Worm (Caenorhabditis elegans) whole organism, young adult: Measurements from ENCODE around the gene str-168.
"Not testable (repeated sequence)": the region's sequence is repeated elsewhere in the genome, so short reads cannot be mapped to it uniquely, and the experiment has no call there.

Source experiments
- B0261.1 ChIP-seq: sonication (generic microtip); optimal IDR thresholded peaks from 2 replicates; lab custom pipeline; 2016; ENCODE audit warnings: mild to moderate bottlenecking, missing genetic modification characterization, moderate library complexity, missing compliant biosample characterization
- F33H1.4 ChIP-seq: fragments of 200-800 bp; sonication (Bioruptor generic); IDR thresholded peaks from 2 replicates; pipeline ENCODE4 v1.3.6; 2022; ENCODE audit warnings: missing genetic modification reagents, missing genetic modification characterization, missing compliant biosample characterization
- F39B2.1 ChIP-seq: fragments of 200-800 bp; sonication (Bioruptor generic); IDR thresholded peaks from 2 replicates; pipeline ENCODE4 v1.3.6; 2022; ENCODE audit warnings: missing genetic modification reagents, missing genetic modification characterization, missing compliant biosample characterization
- F52B5.7 ChIP-seq: sonication (generic microtip); optimal IDR thresholded peaks from 2 replicates; lab custom pipeline; 2016; ENCODE audit warnings: mild to moderate bottlenecking, missing genetic modification characterization, missing compliant biosample characterization
- T07F8.4 ChIP-seq: sonication (generic microtip); optimal IDR thresholded peaks from 2 replicates; lab custom pipeline; 2016; ENCODE audit warnings: mild to moderate bottlenecking, missing genetic modification characterization, moderate library complexity, missing compliant biosample characterization
- T26A5.8 ChIP-seq: sonication (generic microtip); optimal IDR thresholded peaks from 2 replicates; lab custom pipeline; 2016; ENCODE audit warnings: missing genetic modification characterization, missing compliant biosample characterization
- Y53G8AR.9 ChIP-seq: fragments of 200-800 bp; sonication (Bioruptor generic); conservative IDR thresholded peaks from 2 replicates; pipeline ENCODE4 v1.3.6; 2022; ENCODE audit warnings: missing genetic modification reagents, missing genetic modification characterization, missing compliant biosample characterization
- Y79H2A.3 ChIP-seq: fragments of 200-800 bp; sonication (Bioruptor generic); conservative IDR thresholded peaks from 2 replicates; pipeline ENCODE4 v1.3.6; 2022; ENCODE audit warnings: missing genetic modification reagents, missing genetic modification characterization, missing compliant biosample characterization
- bed-1 ChIP-seq: fragments of 200-800 bp; sonication (Bioruptor generic); IDR thresholded peaks from 2 replicates; pipeline ENCODE4 v1.3.6; 2022; ENCODE audit warnings: missing genetic modification reagents, missing genetic modification characterization, missing compliant biosample characterization
- bed-2 ChIP-seq: fragments of 200-800 bp; sonication (Bioruptor generic); IDR thresholded peaks from 2 replicates; pipeline ENCODE4 v1.3.6; 2022; ENCODE audit warnings: missing genetic modification reagents, missing genetic modification characterization, missing compliant biosample characterization
- ccch-3 ChIP-seq: fragments of 200-800 bp; sonication (Bioruptor generic); optimal IDR thresholded peaks from 2 replicates; lab custom pipeline; 2018; ENCODE audit warnings: mild to moderate bottlenecking, missing genetic modification characterization, missing compliant biosample characterization
- cebp-1 ChIP-seq, 2 experiments: fragments of 200-800 bp in 1 of 2; sonication (Bioruptor generic) in 1 of 2; sonication (generic microtip) in 1 of 2; IDR thresholded peaks in 1 of 2; optimal IDR thresholded peaks in 1 of 2; 2 replicates each; pipeline versions ENCODE4 v1.3.6 to Lab custom; 2017 to 2022; ENCODE audit warnings: missing compliant biosample characterization in 2 of 2, missing genetic modification characterization in 2 of 2, mild to moderate bottlenecking in 1 of 2, missing genetic modification reagents in 1 of 2, moderate library complexity in 1 of 2
- ceh-100 ChIP-seq: fragments of 200-800 bp; sonication (Bioruptor generic); IDR thresholded peaks from 2 replicates; pipeline ENCODE4 v1.3.6; 2022; ENCODE audit warnings: missing genetic modification reagents, missing genetic modification characterization, missing compliant biosample characterization
- ceh-40 ChIP-seq: fragments of 200-800 bp; sonication (Bioruptor generic); IDR thresholded peaks from 2 replicates; pipeline ENCODE4 v1.3.6; 2022; ENCODE audit warnings: missing genetic modification characterization, missing compliant biosample characterization
- dpff-1 ChIP-seq: sonication (generic microtip); optimal IDR thresholded peaks from 2 replicates; lab custom pipeline; 2017; ENCODE audit warnings: mild to moderate bottlenecking, missing genetic modification characterization, missing compliant biosample characterization
- efl-1 ChIP-seq: fragments of 150-350 bp; optimal IDR thresholded peaks from 2 replicates; lab custom pipeline; 2014; ENCODE audit warnings: missing biosample characterization, missing genetic modification reagents, missing genetic modification characterization
- hrde-1 ChIP-seq: sonication (generic microtip); optimal IDR thresholded peaks from 2 replicates; lab custom pipeline; 2016; ENCODE audit warnings: missing genetic modification characterization, mild to moderate bottlenecking, missing compliant biosample characterization, moderate library complexity, missing genotype, missing genetic modification reagents, borderline replicate concordance
- let-526 ChIP-seq: fragments of 200-800 bp; sonication (Bioruptor generic); IDR thresholded peaks from 2 replicates; pipeline ENCODE4 v1.3.6; 2022; ENCODE audit warnings: missing genetic modification reagents, missing genetic modification characterization, missing compliant biosample characterization
- lin-54 ChIP-seq: fragments of 200-800 bp; sonication (Bioruptor generic); optimal IDR thresholded peaks from 2 replicates; lab custom pipeline; 2018; ENCODE audit warnings: mild to moderate bottlenecking, missing genetic modification characterization, missing compliant biosample characterization
- lir-1 ChIP-seq: fragments of 200-800 bp; sonication (Bioruptor generic); conservative IDR thresholded peaks from 2 replicates; pipeline ENCODE4 v1.3.6; 2022; ENCODE audit warnings: missing genetic modification reagents, missing genetic modification characterization, missing compliant biosample characterization
- lsl-1 ChIP-seq: fragments of 200-800 bp; sonication (Bioruptor generic); optimal IDR thresholded peaks from 2 replicates; lab custom pipeline; 2018; ENCODE audit warnings: mild to moderate bottlenecking, missing genetic modification characterization, moderate library complexity, missing compliant biosample characterization
- madf-10 ChIP-seq: sonication (generic microtip); optimal IDR thresholded peaks from 2 replicates; lab custom pipeline; 2016; ENCODE audit warnings: mild to moderate bottlenecking, missing genetic modification characterization, missing compliant biosample characterization
- madf-8 ChIP-seq: fragments of 200-800 bp; sonication (Bioruptor generic); conservative IDR thresholded peaks from 2 replicates; pipeline ENCODE4 v1.3.6; 2022; ENCODE audit warnings: missing genetic modification reagents, missing genetic modification characterization, missing compliant biosample characterization
- rcor-1 ChIP-seq: fragments of 200-800 bp; sonication (Bioruptor generic); IDR thresholded peaks from 2 replicates; pipeline ENCODE4 v1.3.6; 2022; ENCODE audit warnings: missing genetic modification reagents, missing genetic modification characterization, missing compliant biosample characterization
- rpc-1 ChIP-seq, 2 experiments: fragments of 150-350 bp in 1 of 2; sonication (generic microtip) in 1 of 2; optimal IDR thresholded peaks; 2 replicates each; lab custom pipeline; 2014 to 2018; ENCODE audit warnings: missing biosample characterization in 1 of 2, missing genetic modification characterization in 1 of 2, missing genetic modification reagents in 1 of 2, missing genotype in 1 of 2
- sea-2 ChIP-seq: fragments of 200-800 bp; sonication (Bioruptor generic); IDR thresholded peaks from 2 replicates; pipeline ENCODE4 v1.3.6; 2022; ENCODE audit warnings: missing genetic modification characterization, missing compliant biosample characterization
- snpc-1.3 ChIP-seq: sonication (generic microtip); optimal IDR thresholded peaks from 2 replicates; lab custom pipeline; 2017; ENCODE audit warnings: missing genetic modification characterization, mild to moderate bottlenecking, missing compliant biosample characterization, antibody characterized with exemption, moderate library complexity, missing genotype, missing genetic modification reagents; ENCODE audit not compliant: insufficient read depth
- snpc-4 ChIP-seq, 5 experiments: fragments of 150-350 bp in 1 of 5; sonication (generic microtip) in 4 of 5; optimal IDR thresholded peaks; 2 replicates each; lab custom pipeline; 2014 to 2018; ENCODE audit warnings: missing genetic modification characterization in 5 of 5, missing biosample characterization in 3 of 5, antibody characterized with exemption in 2 of 5, mild to moderate bottlenecking in 2 of 5, missing compliant biosample characterization in 2 of 5, missing genotype in 2 of 5, moderate library complexity in 2 of 5, missing genetic modification reagents in 1 of 5
- tbp1 ChIP-seq: fragments of 200-800 bp; sonication (Bioruptor generic); optimal IDR thresholded peaks from 2 replicates; lab custom pipeline; 2018; ENCODE audit warnings: mild to moderate bottlenecking, missing genetic modification characterization, missing compliant biosample characterization
- tbx-9 ChIP-seq: sonication (generic microtip); optimal IDR thresholded peaks from 2 replicates; lab custom pipeline; 2016; ENCODE audit warnings: borderline replicate concordance, missing genetic modification characterization, inconsistent platforms, missing compliant biosample characterization
- tlf-1 ChIP-seq: fragments of 200-800 bp; sonication (Bioruptor generic); optimal IDR thresholded peaks from 2 replicates; lab custom pipeline; 2018; ENCODE audit warnings: mild to moderate bottlenecking, missing genetic modification characterization, missing compliant biosample characterization
- unc-130 ChIP-seq: sonication (generic microtip); optimal IDR thresholded peaks from 2 replicates; lab custom pipeline; 2016; ENCODE audit warnings: missing genetic modification reagents, missing genetic modification characterization, missing compliant biosample characterization
- unc-62 ChIP-seq: fragments of 150-350 bp; optimal IDR thresholded peaks from 2 replicates; lab custom pipeline; 2014; ENCODE audit warnings: missing biosample characterization, missing genetic modification reagents, missing genetic modification characterization
- zfh-2 ChIP-seq: fragments of 200-800 bp; sonication (Bioruptor generic); conservative IDR thresholded peaks from 2 replicates; pipeline ENCODE4 v1.3.6; 2022; ENCODE audit warnings: missing genetic modification reagents, missing genetic modification characterization, missing compliant biosample characterization
- ztf-26 ChIP-seq: sonication (generic microtip); optimal IDR thresholded peaks from 2 replicates; lab custom pipeline; 2017; ENCODE audit warnings: missing genetic modification characterization, missing compliant biosample characterization
- ztf-6 ChIP-seq: fragments of 200-800 bp; sonication (Bioruptor generic); IDR thresholded peaks from 2 replicates; pipeline ENCODE4 v1.3.6; 2022; ENCODE audit warnings: missing genetic modification reagents, missing genetic modification characterization, missing compliant biosample characterization

The str-168 gene

DNA sequence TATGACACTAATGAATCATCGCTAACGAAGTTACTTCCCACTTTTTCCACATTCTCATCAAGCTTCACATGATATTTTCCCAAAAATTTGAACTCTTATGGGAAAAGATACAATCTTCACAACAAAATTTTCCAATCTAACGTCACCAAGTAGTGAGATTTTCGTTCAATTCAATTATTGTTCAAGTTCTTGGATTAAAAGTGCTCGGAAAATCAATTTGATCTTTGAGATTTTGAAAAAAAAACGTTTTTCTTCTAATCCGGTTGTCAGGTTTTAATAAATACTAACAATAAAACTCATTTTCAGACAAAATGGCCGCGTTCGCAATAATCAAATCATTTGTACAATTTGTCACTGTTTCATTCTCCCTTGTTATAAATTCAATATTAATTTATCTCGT lies 4.7 kb upstream of the str-168 start, which contains the start of gene str-153:
str-153 (plus strand) TSS at position 301 of the 400 bp plus-strand sequence.
- TF ChIP-seq ceh-40 (GFP tag; lab: Robert Waterston, UW) (no peak), cebp-1 (GFP tag; IDR thresholded peaks at IDR 0.05; lab: Robert Waterston, UW) (no peak), cebp-1 (tag; optimal IDR thresholded peaks at IDR 0.05; lab: Kevin White, UChicago) (no peak)

DNA sequence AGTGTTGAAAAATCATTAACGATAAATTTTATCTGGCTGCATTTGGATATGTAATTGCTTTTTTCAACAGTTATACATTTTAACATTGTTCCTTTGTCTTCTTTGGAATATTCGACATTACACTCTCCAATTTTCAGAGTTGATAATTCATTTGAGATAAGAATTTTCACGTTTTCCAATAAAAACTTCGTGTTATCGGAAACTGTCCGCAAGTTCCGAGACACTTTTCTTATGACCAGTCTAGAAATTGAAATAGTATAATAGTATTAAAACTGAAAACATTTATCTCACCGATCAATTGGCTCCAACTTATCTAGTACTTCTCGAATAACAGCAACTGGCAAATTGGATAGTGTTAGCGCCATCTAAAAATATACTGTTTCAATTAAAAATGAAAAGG lies 1.1 kb upstream of the str-168 start, which contains the start of gene fbxa-86:
fbxa-86 (minus strand) TSS at position 367 of the 400 bp plus-strand sequence.
- TF ChIP-seq efl-1 (GFP tag; lab: Kevin White, UChicago) = no peak
- TF ChIP-seq, all 124 proteins: peak for 0

DNA sequence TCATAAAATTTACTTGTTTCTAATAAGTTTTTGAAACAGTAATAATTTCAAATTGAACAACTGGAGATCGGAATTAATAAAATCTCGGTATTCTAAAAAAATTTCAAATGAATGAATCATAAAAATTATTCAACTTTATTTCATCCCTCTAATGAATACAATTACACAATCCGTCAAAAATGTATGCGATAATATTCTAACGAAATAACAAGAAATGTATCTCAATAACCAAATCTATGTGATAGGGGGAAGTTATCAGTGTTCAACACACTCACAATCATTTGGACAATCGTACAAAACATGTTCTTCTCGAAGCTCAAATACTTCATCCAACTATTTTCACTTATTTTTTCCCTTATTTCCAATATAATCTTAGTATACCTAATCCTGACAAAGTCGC lies 2.9 kb downstream of the str-168 start, which contains the start of gene Y9C9A.5:
Y9C9A.5 (plus strand) TSS at position 301 of the 400 bp plus-strand sequence.
- TF ChIP-seq lsl-1 (GFP tag; lab: Kevin White, UChicago) (no peak), madf-10 (tag; lab: Kevin White, UChicago) (no peak), F52B5.7 (no peak), Y79H2A.3 (GFP tag; lab: Robert Waterston, UW) (no peak), lir-1 (GFP tag; lab: Robert Waterston, UW) (no peak)

DNA sequence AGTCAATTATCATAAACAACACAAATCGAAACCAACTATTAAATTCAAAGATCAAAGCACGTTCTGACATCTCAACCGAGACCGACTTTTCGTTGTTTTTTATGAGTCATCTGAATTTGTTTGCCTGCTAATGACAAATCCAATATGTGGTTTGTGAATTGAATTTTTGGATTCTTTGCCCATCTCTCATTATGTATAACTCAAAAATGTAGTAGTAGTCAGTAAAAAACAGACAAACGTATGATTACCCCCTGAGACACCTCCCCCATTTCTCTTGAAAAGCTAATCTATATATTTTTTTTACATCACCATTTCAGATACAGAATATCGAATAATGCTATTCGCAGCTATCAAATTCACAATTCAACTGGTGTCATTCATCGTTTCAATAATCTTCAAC lies 7.0 kb downstream of the str-168 start, which contains the start of gene str-169:
str-169 (plus strand) TSS at position 301 of the 400 bp plus-strand sequence.
- TF ChIP-seq ccch-3 (no peak), tlf-1 (GFP tag; lab: Kevin White, UChicago) (no peak), zfh-2 (GFP tag; lab: Robert Waterston, UW) (no peak), T26A5.8 (no peak), F33H1.4 (GFP tag; lab: Robert Waterston, UW) (no peak), bed-2 (GFP tag; lab: Robert Waterston, UW) (no peak), ztf-6 (GFP tag; lab: Robert Waterston, UW) (no peak), Y53G8AR.9 (GFP tag; lab: Robert Waterston, UW) (no peak), efl-1 (GFP tag; lab: Kevin White, UChicago) (no peak), ztf-26 (tag; lab: Kevin White, UChicago) (no peak), tbx-9 (tag; lab: Kevin White, UChicago) (no peak), hrde-1 (tag; lab: Kevin White, UChicago) (no peak), unc-62 (GFP tag; lab: Kevin White, UChicago) (no peak), sea-2 (GFP tag; lab: Robert Waterston, UW) (no peak), lin-54 (no peak), F52B5.7 (no peak), unc-130 (GFP tag; lab: Kevin White, UChicago) (no peak), F39B2.1 (GFP tag; lab: Robert Waterston, UW) (no peak), dpff-1 (no peak), snpc-1.3 (tag; lab: Kevin White, UChicago) (no peak)

DNA sequence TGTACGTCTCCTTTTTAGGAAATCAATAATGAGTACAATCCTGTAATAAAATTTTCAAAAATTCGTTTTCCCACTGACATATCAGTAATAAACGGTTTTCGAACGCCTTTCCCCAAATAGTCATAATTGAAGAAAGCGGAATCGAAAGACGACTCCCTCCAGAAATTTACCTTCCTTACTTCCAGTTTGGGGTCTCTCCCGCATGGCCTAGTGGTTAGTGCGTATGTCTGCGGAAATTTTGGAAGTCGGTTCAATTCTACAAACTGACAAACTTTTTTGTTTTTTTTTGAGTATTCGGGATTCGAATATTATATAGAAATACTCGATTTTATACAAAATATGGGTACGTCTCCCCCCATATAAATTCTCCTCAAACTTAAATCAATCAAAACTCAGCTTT lies 11.0 kb downstream of the str-168 start:
- TF ChIP-seq rcor-1 (GFP tag; lab: Robert Waterston, UW) (peak; percentile 24; the same call in 1 of the 2 replicates), rpc-1 (optimal IDR thresholded peaks at IDR 0.05; lab: Kevin White, UChicago) (peak; percentile 44), rpc-1 (tag; optimal IDR thresholded peaks at IDR 0.05; lab: Kevin White, UChicago) (peak; percentile 64), snpc-4 (tag; optimal IDR thresholded peaks at IDR 0.05; lab: Kevin White, UChicago) (peak in 1 of 4 experiments; percentile 83), B0261.1 (tag; lab: Kevin White, UChicago) (peak; percentile 69), Y53G8AR.9 (GFP tag; lab: Robert Waterston, UW) (0 out of 2 replicates have a peak, but pooled peaks have one; percentile 50), let-526 (0 out of 2 replicates have a peak, but pooled peaks have one; percentile 44), ceh-100 (peak; percentile 58), T07F8.4 (peak; percentile 16), madf-8 (0 out of 2 replicates have a peak, but pooled peaks have one; percentile 18), tbp1 (GFP tag; lab: Kevin White, UChicago) (peak; percentile 89), bed-1 (GFP tag; lab: Robert Waterston, UW) (peak; percentile 76; the same call in 1 of the 2 replicates)
- TF ChIP-seq snpc-4 (GFP tag; optimal IDR thresholded peaks at IDR 0.05; lab: Kevin White, UChicago) = not testable (repeated sequence)
